Fruit fly (Drosophila melanogaster): ENCODE measurements around the gene SkpA.

The SkpA gene

dm6 chrX:692811-693764, 37.2 kb downstream of the SkpA start:
- TF ChIP-seq CG14711 (tag; optimal IDR thresholded peaks at IDR 0.05): no peak

DNA sequence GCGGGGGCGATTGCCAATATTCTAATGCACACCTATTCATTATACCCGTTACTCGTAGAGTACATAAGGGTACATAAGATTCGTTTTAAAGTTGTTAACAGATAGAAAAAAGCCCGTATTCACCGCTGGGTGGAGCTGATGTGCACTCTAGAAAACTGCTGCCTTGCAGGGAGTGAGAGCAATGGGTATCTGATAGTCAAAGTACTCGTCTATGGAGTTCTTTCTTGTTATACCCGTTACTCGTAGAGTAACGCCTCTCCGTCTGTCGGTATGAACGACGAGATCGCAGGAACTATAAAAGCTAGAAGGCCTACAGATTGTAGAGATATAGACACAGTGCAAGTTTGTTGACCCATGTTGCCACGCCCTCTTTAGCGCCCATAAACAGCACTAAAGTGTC, 38.0 kb downstream of the SkpA start:
- no peak for TF ChIP-seq CG7101 (tag; optimal IDR thresholded peaks at IDR 0.05)
- TF ChIP-seq toe (GFP tag; optimal IDR thresholded peaks at IDR 0.05): no peak
- no peak for TF ChIP-seq cic (GFP tag; optimal IDR thresholded peaks at IDR 0.05)
- no peak for TF ChIP-seq Clk (GFP tag; optimal IDR thresholded peaks at IDR 0.05)
- no peak for TF ChIP-seq pad (GFP tag; optimal IDR thresholded peaks at IDR 0.05)
- no peak for TF ChIP-seq ovo (GFP tag; optimal IDR thresholded peaks at IDR 0.05)

DNA sequence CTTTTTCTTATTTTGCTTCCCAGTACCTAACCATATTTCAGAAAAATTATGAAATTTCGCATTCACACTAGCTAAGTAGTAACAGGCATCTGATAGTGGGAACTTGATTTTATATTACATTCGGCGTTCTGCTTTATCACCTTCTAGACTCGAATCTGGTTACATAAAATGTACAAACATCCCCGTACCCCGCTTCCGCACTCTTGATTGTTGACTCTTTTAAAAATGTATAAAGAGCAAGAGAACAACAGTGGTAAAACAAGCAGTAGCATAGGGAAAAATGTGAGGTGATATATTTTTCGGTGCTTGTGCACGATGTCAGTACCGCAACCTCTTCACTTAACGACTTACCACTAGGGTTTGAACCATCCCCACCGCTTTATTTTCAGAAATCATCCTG, 38.4 kb downstream of the SkpA start:
- TF ChIP-seq CG11617 (GFP tag; optimal IDR thresholded peaks at IDR 0.05): no peak
- TF ChIP-seq CG7101 (tag; optimal IDR thresholded peaks at IDR 0.05): no peak
- TF ChIP-seq Mnt (GFP tag; optimal IDR thresholded peaks at IDR 0.05): no peak
- TF ChIP-seq CG12768 (GFP tag; optimal IDR thresholded peaks at IDR 0.05): no peak
- no peak for TF ChIP-seq cnc (optimal IDR thresholded peaks at IDR 0.05)
- no peak for TF ChIP-seq CG14711 (tag; optimal IDR thresholded peaks at IDR 0.05)
- TF ChIP-seq Crg-1 (GFP tag; optimal IDR thresholded peaks at IDR 0.05): no peak
- TF ChIP-seq CG7045 (GFP tag; optimal IDR thresholded peaks at IDR 0.05): no peak

- TF ChIP-seq kay (GFP tag; ENCODE audit: borderline replicate concordance): no peak
- no peak for TF ChIP-seq CG33017 (tag; optimal IDR thresholded peaks at IDR 0.05)
- no peak for TF ChIP-seq Crg-1 (GFP tag; optimal IDR thresholded peaks at IDR 0.05)
- no peak for TF ChIP-seq ovo (GFP tag; optimal IDR thresholded peaks at IDR 0.05)
- no peak for TF ChIP-seq CG14711 (tag; optimal IDR thresholded peaks at IDR 0.05)
- TF ChIP-seq tj (GFP tag; optimal IDR thresholded peaks at IDR 0.05): no peak
- TF ChIP-seq bab1 (GFP tag; optimal IDR thresholded peaks at IDR 0.05): no peak
- TF ChIP-seq Clk (GFP tag; optimal IDR thresholded peaks at IDR 0.05): no peak
- TF ChIP-seq CG1620 (GFP tag; optimal IDR thresholded peaks at IDR 0.05): no peak
- TF ChIP-seq cnc (optimal IDR thresholded peaks at IDR 0.05): no peak
- TF ChIP-seq CG5204 (GFP tag; optimal IDR thresholded peaks at IDR 0.05): no peak
- no peak for TF ChIP-seq pad (GFP tag; optimal IDR thresholded peaks at IDR 0.05)
- no peak for TF ChIP-seq cic (GFP tag; optimal IDR thresholded peaks at IDR 0.05)
- no peak for TF ChIP-seq CG7045 (GFP tag; optimal IDR thresholded peaks at IDR 0.05)
Observed at dm6 chrX:694776-695175, 38.9 kb downstream of the SkpA start.

dm6 chrX:696064-696463, 40.1 kb downstream of the SkpA start:
- TF ChIP-seq Mnt (GFP tag; optimal IDR thresholded peaks at IDR 0.05) (no peak), CG33017 (tag; optimal IDR thresholded peaks at IDR 0.05) (no peak)

DNA sequence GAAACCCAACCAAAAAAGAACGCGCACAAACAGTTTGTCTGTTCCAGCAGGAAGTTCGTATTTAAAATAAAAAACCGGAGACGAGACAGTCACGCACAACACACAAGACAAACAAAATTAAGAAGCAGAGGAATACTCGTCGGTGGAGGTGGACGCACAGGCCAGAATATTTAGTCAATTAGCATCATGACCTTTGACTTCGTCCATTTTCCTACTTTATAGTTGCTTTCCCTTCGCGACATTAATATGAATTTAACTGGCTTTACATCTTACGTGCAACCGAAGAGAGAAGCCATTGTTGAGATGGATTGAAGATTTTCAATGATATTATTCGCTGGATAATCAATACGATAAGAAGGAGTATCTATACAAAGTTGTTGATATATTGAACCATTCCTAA, 46.6 kb downstream of the SkpA start:
- TF ChIP-seq pad (GFP tag; optimal IDR thresholded peaks at IDR 0.05) (no peak), CG1620 (GFP tag; optimal IDR thresholded peaks at IDR 0.05) (no peak), kay (GFP tag; ENCODE audit: borderline replicate concordance) (no peak), CG7045 (GFP tag; optimal IDR thresholded peaks at IDR 0.05) (no peak), Hr96 (GFP tag; optimal IDR thresholded peaks at IDR 0.05) (no peak), ovo (GFP tag; optimal IDR thresholded peaks at IDR 0.05) (no peak), CG7101 (tag; optimal IDR thresholded peaks at IDR 0.05) (no peak), Clk (GFP tag; optimal IDR thresholded peaks at IDR 0.05) (no peak), cnc (optimal IDR thresholded peaks at IDR 0.05) (no peak), CG14711 (tag; optimal IDR thresholded peaks at IDR 0.05) (no peak), tj (GFP tag; optimal IDR thresholded peaks at IDR 0.05) (no peak), bab1 (GFP tag; optimal IDR thresholded peaks at IDR 0.05) (no peak)

All from whole organism, adult.